Worm (Caenorhabditis elegans) whole organism, L1 larva: ENCODE measurements around the gene cutl-15.

Experiments
- C34B4.2 ChIP-seq: sonication (generic microtip); optimal IDR thresholded peaks from 2 replicates; lab custom pipeline; 2017; ENCODE audit warnings: mild to moderate bottlenecking, missing genetic modification characterization, missing compliant biosample characterization
- Y116A8C.19 ChIP-seq: sonication (generic microtip); optimal IDR thresholded peaks from 2 replicates; lab custom pipeline; 2016; ENCODE audit warnings: missing compliant biosample characterization, missing genetic modification characterization, borderline replicate concordance
- aha-1 ChIP-seq: fragments of 150-350 bp; optimal IDR thresholded peaks from 2 replicates; lab custom pipeline; 2014; ENCODE audit warnings: missing biosample characterization, missing genetic modification characterization
- alr-1 ChIP-seq: fragments of 200-800 bp; sonication (Bioruptor generic); optimal IDR thresholded peaks from 2 replicates; lab custom pipeline; 2018; ENCODE audit warnings: borderline replicate concordance, mild to moderate bottlenecking, missing genetic modification characterization, missing compliant biosample characterization
- ceh-82 ChIP-seq, 3 experiments: fragments of 150-350 bp in 1 of 3; sonication (generic microtip) in 2 of 3; optimal IDR thresholded peaks; 2 replicates each; lab custom pipeline; 2014 to 2017; ENCODE audit warnings: missing biosample characterization in 3 of 3, missing genetic modification characterization in 3 of 3
- ceh-90 ChIP-seq: sonication (generic microtip); optimal IDR thresholded peaks from 2 replicates; lab custom pipeline; 2016; ENCODE audit warnings: missing genetic modification characterization, missing compliant biosample characterization
- dpl-1 ChIP-seq, 3 experiments: fragments of 150-350 bp in 2 of 3; sonication (generic microtip) in 1 of 3; optimal IDR thresholded peaks; 2 replicates each; lab custom pipeline; 2014 to 2017; ENCODE audit warnings: missing biosample characterization in 3 of 3, missing genetic modification characterization in 3 of 3, missing genetic modification reagents in 3 of 3
- dsc-1 ChIP-seq: sonication (generic microtip); optimal IDR thresholded peaks from 2 replicates; lab custom pipeline; 2016; ENCODE audit warnings: mild to moderate bottlenecking, missing genetic modification characterization, missing compliant biosample characterization
- efl-1 ChIP-seq, 4 experiments: fragments of 150-350 bp; optimal IDR thresholded peaks in 3 of 4; peaks in 1 of 4; 1 replicate in 1 of 4; 2 replicates in 3 of 4; lab custom pipeline; 2014; ENCODE audit warnings: missing biosample characterization in 2 of 4, missing genetic modification characterization in 2 of 4, missing genetic modification reagents in 2 of 4
- efl-3 ChIP-seq: fragments of 200-800 bp; sonication (Bioruptor generic); optimal IDR thresholded peaks from 2 replicates; lab custom pipeline; 2018; ENCODE audit warnings: mild to moderate bottlenecking, missing genetic modification characterization, missing compliant biosample characterization
- egl-27 ChIP-seq, 2 experiments: fragments of 150-350 bp in 1 of 2; sonication (generic microtip); optimal IDR thresholded peaks; 3 replicates each; lab custom pipeline; 2017 to 2018; ENCODE audit warnings: missing biosample characterization in 2 of 2, missing genetic modification characterization in 2 of 2, missing genetic modification reagents in 2 of 2
- elt-2 ChIP-seq: sonication (generic microtip); optimal IDR thresholded peaks from 2 replicates; lab custom pipeline; 2016; ENCODE audit warnings: missing genetic modification characterization, mild to moderate bottlenecking, inconsistent platforms, missing compliant biosample characterization, missing genetic modification reagents
- ets-5 ChIP-seq: fragments of 200-800 bp; sonication (Bioruptor generic); IDR thresholded peaks from 2 replicates; pipeline ENCODE4 v1.3.6; 2022; ENCODE audit warnings: missing genetic modification characterization, missing compliant biosample characterization
- fkh-10 ChIP-seq: sonication (generic microtip); optimal IDR thresholded peaks from 2 replicates; lab custom pipeline; 2017; ENCODE audit warnings: missing biosample characterization, missing genetic modification reagents, missing genetic modification characterization
- fos-1 ChIP-seq: fragments of 150-350 bp; optimal IDR thresholded peaks from 2 replicates; lab custom pipeline; 2014; ENCODE audit warnings: missing biosample characterization, missing genetic modification characterization
- grh-1 ChIP-seq: fragments of 200-800 bp; sonication (Bioruptor generic); IDR thresholded peaks from 2 replicates; pipeline ENCODE4 v1.3.6; 2022; ENCODE audit warnings: missing genetic modification reagents, missing genetic modification characterization, missing compliant biosample characterization
- jun-1 ChIP-seq: fragments of 150-350 bp; optimal IDR thresholded peaks from 2 replicates; lab custom pipeline; 2014; ENCODE audit warnings: missing biosample characterization, missing genetic modification reagents, missing genetic modification characterization
- lin-14 ChIP-seq: fragments of 200-800 bp; sonication (Bioruptor generic); optimal IDR thresholded peaks from 2 replicates; lab custom pipeline; 2018; ENCODE audit warnings: mild to moderate bottlenecking, missing genetic modification characterization, moderate library complexity, missing compliant biosample characterization
- lin-35 ChIP-seq, 2 experiments: fragments of 150-350 bp; optimal IDR thresholded peaks; 2 replicates each; lab custom pipeline; 2014; ENCODE audit warnings: missing biosample characterization in 2 of 2, missing genetic modification characterization in 2 of 2, missing genetic modification reagents in 2 of 2
- lsy-2 ChIP-seq, 2 experiments: fragments of 150-350 bp; optimal IDR thresholded peaks; 2 replicates each; lab custom pipeline; 2014; ENCODE audit warnings: missing biosample characterization in 2 of 2, missing genetic modification characterization in 2 of 2
- mdl-1 ChIP-seq, 2 experiments: fragments of 150-350 bp; optimal IDR thresholded peaks; 2 replicates each; lab custom pipeline; 2014 to 2017; ENCODE audit warnings: missing biosample characterization in 2 of 2, missing genetic modification characterization in 2 of 2, inconsistent platforms in 1 of 2
- nhr-11 ChIP-seq: fragments of 150-350 bp; optimal IDR thresholded peaks from 2 replicates; lab custom pipeline; 2014; ENCODE audit warnings: missing biosample characterization, missing genetic modification characterization
- nhr-20 ChIP-seq: sonication (generic microtip); optimal IDR thresholded peaks from 2 replicates; lab custom pipeline; 2016; ENCODE audit warnings: mild to moderate bottlenecking, missing genetic modification characterization, missing compliant biosample characterization
- nhr-47 ChIP-seq: sonication (generic microtip); optimal IDR thresholded peaks from 2 replicates; lab custom pipeline; 2016; ENCODE audit warnings: mild to moderate bottlenecking, missing genetic modification characterization, moderate library complexity, missing compliant biosample characterization
- nhr-71 ChIP-seq: sonication (generic microtip); optimal IDR thresholded peaks from 2 replicates; lab custom pipeline; 2016; ENCODE audit warnings: mild to moderate bottlenecking, missing genetic modification characterization, moderate library complexity, missing compliant biosample characterization
- nhr-77 ChIP-seq: fragments of 150-350 bp; optimal IDR thresholded peaks from 2 replicates; lab custom pipeline; 2014; ENCODE audit warnings: missing biosample characterization, missing genetic modification characterization
- nhr-85 ChIP-seq: sonication (generic microtip); peaks from one replicate; lab custom pipeline; 2016; ENCODE audit warnings: missing genetic modification characterization, inconsistent platforms, missing compliant biosample characterization
- rnt-1 ChIP-seq: sonication (generic microtip); optimal IDR thresholded peaks from 2 replicates; lab custom pipeline; 2016; ENCODE audit warnings: mild to moderate bottlenecking, missing genetic modification characterization, moderate library complexity, missing compliant biosample characterization
- snu-23 ChIP-seq: sonication (generic microtip); optimal IDR thresholded peaks from 2 replicates; lab custom pipeline; 2016; ENCODE audit warnings: missing genetic modification characterization, missing compliant biosample characterization
- sox-4 ChIP-seq: sonication (generic microtip); optimal IDR thresholded peaks from 2 replicates; lab custom pipeline; 2016; ENCODE audit warnings: missing genetic modification characterization, missing compliant biosample characterization
- sptf-1 ChIP-seq: fragments of 150-350 bp; optimal IDR thresholded peaks from 2 replicates; lab custom pipeline; 2014; ENCODE audit warnings: missing biosample characterization, missing genetic modification characterization
- swsn-7 ChIP-seq: sonication (generic microtip); optimal IDR thresholded peaks from 2 replicates; lab custom pipeline; 2016; ENCODE audit warnings: missing genetic modification characterization, missing compliant biosample characterization
- unc-130 ChIP-seq: fragments of 150-350 bp; optimal IDR thresholded peaks from 2 replicates; lab custom pipeline; 2017; ENCODE audit warnings: missing biosample characterization, missing genetic modification characterization, inconsistent platforms
- xbp-1 ChIP-seq: sonication (generic microtip); optimal IDR thresholded peaks from 2 replicates; lab custom pipeline; 2016; ENCODE audit warnings: missing genetic modification characterization, missing compliant biosample characterization
- zag-1 ChIP-seq: fragments of 150-350 bp; optimal IDR thresholded peaks from 2 replicates; lab custom pipeline; 2014; ENCODE audit warnings: missing biosample characterization, missing genetic modification characterization
- ztf-4 ChIP-seq: fragments of 150-350 bp; optimal IDR thresholded peaks from 2 replicates; lab custom pipeline; 2014; ENCODE audit warnings: missing biosample characterization, missing genetic modification characterization

Gene cutl-15

DNA sequence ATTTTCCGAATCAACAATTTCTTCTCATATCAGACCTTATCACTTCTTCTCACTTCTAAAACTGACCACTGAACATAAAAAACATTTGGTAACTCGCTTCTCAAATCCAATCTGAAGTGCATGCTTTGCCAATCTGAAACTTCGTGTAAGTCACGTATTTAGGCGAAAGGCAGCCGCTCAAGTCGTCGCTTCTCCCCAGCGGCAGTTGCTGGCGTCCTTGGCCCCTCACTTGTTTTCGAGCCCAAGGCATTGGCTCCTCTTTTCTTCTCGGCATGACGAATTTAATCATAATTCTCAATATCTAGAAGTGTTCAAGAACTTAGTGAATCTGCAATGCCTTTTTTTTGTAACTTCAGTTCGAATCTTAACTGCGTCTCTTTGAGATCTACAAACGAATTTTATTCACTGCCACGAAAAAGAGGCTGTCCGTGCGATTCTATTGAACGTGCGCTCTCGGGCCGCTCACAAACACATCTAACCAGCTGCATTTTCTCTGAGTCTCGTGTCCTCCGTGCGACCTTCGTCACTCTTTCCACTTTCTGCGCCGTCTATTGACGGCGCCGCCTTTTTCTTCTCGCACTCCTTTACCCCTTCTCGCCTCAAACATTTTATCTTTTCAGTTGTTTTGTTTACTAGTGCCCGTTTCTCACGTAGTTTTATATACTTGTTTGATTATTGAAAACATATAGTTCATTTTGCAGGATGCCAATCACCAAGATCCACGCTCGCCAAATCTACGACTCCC, 15.9 kb downstream of the cutl-15 start:
- TF ChIP-seq swsn-7 (peak; percentile 21), dsc-1 (tag; lab: Kevin White, UChicago) (peak; percentile 4), dpl-1 (GFP tag; optimal IDR thresholded peaks at IDR 0.05; lab: Kevin White, UChicago) (peak in 1 of 3 experiments; percentile 13), nhr-71 (tag; lab: Kevin White, UChicago) (peak; percentile 34), ceh-82 (tag; optimal IDR thresholded peaks at IDR 0.05; lab: Kevin White, UChicago) (peak in 1 of 3 experiments; percentile 19), lin-14 (peak; percentile 76), unc-130 (peak; percentile 15), efl-1 (optimal IDR thresholded peaks at IDR 0.05; lab: Kevin White, UChicago) (no peak), efl-1 (GFP tag; optimal IDR thresholded peaks at IDR 0.05 in 1 of 2; lab: Kevin White, UChicago) (peak; percentile 3 to 6), snu-23 (GFP tag; lab: Kevin White, UChicago) (peak; percentile 56), zag-1 (tag; lab: Kevin White, UChicago) (no peak), sox-4 (tag; lab: Kevin White, UChicago) (no peak), lin-35 (GFP tag; optimal IDR thresholded peaks at IDR 0.05; lab: Kevin White, UChicago) (peak; percentile 29 to 31), fkh-10 (GFP tag; lab: Kevin White, UChicago) (no peak), lsy-2 (tag; optimal IDR thresholded peaks at IDR 0.05; lab: Kevin White, UChicago) (peak in 1 of 2 experiments; percentile 27), xbp-1 (tag; lab: Kevin White, UChicago) (peak; percentile 25), grh-1 (no peak), sptf-1 (no peak), mdl-1 (tag; optimal IDR thresholded peaks at IDR 0.05; lab: Kevin White, UChicago) (peak in 1 of 2 experiments; percentile 32), nhr-20 (tag; lab: Kevin White, UChicago) (peak; percentile 25)

DNA sequence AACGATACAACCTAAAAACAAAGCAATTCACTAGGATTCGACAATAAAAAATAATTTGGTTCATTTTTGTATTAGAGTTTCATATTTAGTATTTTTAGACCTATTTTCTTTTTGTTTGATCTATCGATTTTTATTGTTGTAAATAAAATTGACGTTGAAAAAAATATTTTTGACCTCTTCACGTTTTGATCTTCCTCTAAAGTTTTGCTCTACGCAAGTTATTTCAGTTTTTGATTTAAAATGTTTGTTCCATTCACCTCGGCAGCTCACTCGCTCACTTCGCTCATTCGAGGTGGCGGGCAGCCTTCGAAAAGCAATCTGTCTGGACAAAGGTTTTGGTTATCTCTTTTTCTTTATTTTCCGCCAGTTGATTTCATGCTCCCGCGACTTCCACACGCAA, 16.7 kb downstream of the cutl-15 start, which contains the start of gene enol-1:
Gene enol-1 (plus strand): TSS at position 235 of the 400 bp plus-strand sequence.
- TF ChIP-seq nhr-77 (tag; lab: Kevin White, UChicago) (no peak), jun-1 (tag; lab: Kevin White, UChicago) (no peak), nhr-11 (tag; lab: Kevin White, UChicago) (no peak), efl-3 (GFP tag; lab: Kevin White, UChicago) (no peak), ceh-90 (no peak), xbp-1 (tag; lab: Kevin White, UChicago) (no peak), egl-27 (tag; optimal IDR thresholded peaks at IDR 0.05; lab: Kevin White, UChicago) (no peak), nhr-85 (no peak), alr-1 (tag; lab: Kevin White, UChicago) (no peak), fos-1 (no peak), nhr-47 (no peak), aha-1 (tag; lab: Kevin White, UChicago) (no peak), ets-5 (no peak), rnt-1 (no peak), ztf-4 (tag; lab: Kevin White, UChicago) (no peak), elt-2 (no peak), C34B4.2 (tag; lab: Kevin White, UChicago) (no peak), lsy-2 (tag; optimal IDR thresholded peaks at IDR 0.05; lab: Kevin White, UChicago) (no peak), unc-130 (no peak), Y116A8C.19 (no peak)

DNA sequence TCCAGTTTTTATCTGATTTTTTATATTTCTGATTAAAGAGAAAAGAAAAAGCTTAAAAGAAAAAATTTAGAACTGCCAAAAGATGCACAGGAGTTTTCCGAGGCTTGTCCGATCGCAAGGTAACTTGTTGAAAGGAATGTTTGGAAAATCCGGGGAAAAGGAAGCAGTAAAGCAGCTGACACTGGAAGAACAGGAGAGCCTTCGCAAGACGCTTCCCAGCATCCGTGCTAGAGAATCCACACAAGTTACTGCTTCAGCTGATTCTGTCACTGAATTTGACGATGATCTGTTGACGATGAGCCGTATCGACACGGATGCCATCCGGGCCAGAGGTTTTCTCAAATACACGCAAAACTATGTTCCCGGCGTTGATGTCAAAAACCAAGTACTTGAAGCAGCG, 17.7 kb downstream of the cutl-15 start, which contains the start of gene mrpl-50:
Gene mrpl-50 (plus strand): TSS at position 71 of the 400 bp plus-strand sequence.
- TF ChIP-seq dsc-1 (tag; lab: Kevin White, UChicago), result peak; percentile 6
- no peak for TF ChIP-seq efl-1 (optimal IDR thresholded peaks at IDR 0.05; lab: Kevin White, UChicago)
- TF ChIP-seq efl-1 (GFP tag; optimal IDR thresholded peaks at IDR 0.05 in 1 of 2; lab: Kevin White, UChicago), result peak in 1 of 2 experiments; percentile 78
- no peak for TF ChIP-seq unc-130
